Worm (Caenorhabditis elegans) whole organism, midembryonic: Measurements from ENCODE around the gene F56F10.2.

Experiments
- flt-1 ChIP-seq: fragments of 200-800 bp; sonication (Bioruptor generic); IDR thresholded peaks from 2 replicates; pipeline ENCODE4 v1.3.6; 2022; ENCODE audit warnings: missing genetic modification characterization, missing compliant biosample characterization
- ref-1 ChIP-seq: fragments of 200-800 bp; sonication (Bioruptor generic); conservative IDR thresholded peaks from 2 replicates; pipeline ENCODE4 v1.3.6; 2022; ENCODE audit warnings: missing genetic modification reagents, missing genetic modification characterization, missing compliant biosample characterization
- tab-1 ChIP-seq: fragments of 200-800 bp; sonication (Bioruptor generic); IDR thresholded peaks from 2 replicates; pipeline ENCODE4 v1.3.6; 2022; ENCODE audit warnings: missing genetic modification characterization, missing compliant biosample characterization
- ztf-23 ChIP-seq: fragments of 200-800 bp; sonication (Bioruptor generic); IDR thresholded peaks from 2 replicates; pipeline ENCODE4 v1.3.6; 2022; ENCODE audit warnings: missing genetic modification reagents, missing genetic modification characterization, missing compliant biosample characterization
- ztf-29 ChIP-seq: fragments of 200-800 bp; sonication (Bioruptor generic); IDR thresholded peaks from 2 replicates; pipeline ENCODE4 v1.3.6; 2022; ENCODE audit warnings: missing genetic modification reagents, missing genetic modification characterization, missing compliant biosample characterization

- TF ChIP-seq ref-1 (GFP tag; lab: Robert Waterston, UW) = no peak
- no peak for TF ChIP-seq tab-1
- no peak for TF ChIP-seq flt-1 (GFP tag; lab: Robert Waterston, UW)
- TF ChIP-seq ztf-29 = no peak
- no peak for TF ChIP-seq ztf-23 (GFP tag; lab: Robert Waterston, UW)
These were observed 24.9 kb upstream of the F56F10.2 start, which contains the start of gene F39H12.1 for ce11 chrX:834478-834877.
